Fruit fly (Drosophila melanogaster) whole organism, wandering third instar larva: Measurements from ENCODE around the gene S-Lap3.

ENCODE experiments used
- dl ChIP-seq, 2 experiments: fragments of 175-275, 200-275 bp in 1 of 2; fragments of 200-275 bp in 1 of 2; sonication (Bioruptor generic); optimal IDR thresholded peaks; lab custom pipeline; 2018; ENCODE audit warnings: mild to moderate bottlenecking in 2 of 2, missing biosample characterization in 2 of 2, missing genetic modification characterization in 2 of 2, moderate library complexity in 2 of 2; ENCODE audit not compliant: partially characterized antibody in 2 of 2, insufficient read depth in 1 of 2
- fru ChIP-seq: fragments of 200-800 bp; sonication (Bioruptor generic); optimal IDR thresholded peaks from 3 replicates; lab custom pipeline; 2016; ENCODE audit warnings: missing biosample characterization, mild to moderate bottlenecking, missing genetic modification characterization
- h ChIP-seq: fragments of 200-800 bp; sonication (Bioruptor generic); optimal IDR thresholded peaks from 3 replicates; lab custom pipeline; 2016; ENCODE audit warnings: missing biosample characterization, mild to moderate bottlenecking, missing genetic modification characterization

DNA sequence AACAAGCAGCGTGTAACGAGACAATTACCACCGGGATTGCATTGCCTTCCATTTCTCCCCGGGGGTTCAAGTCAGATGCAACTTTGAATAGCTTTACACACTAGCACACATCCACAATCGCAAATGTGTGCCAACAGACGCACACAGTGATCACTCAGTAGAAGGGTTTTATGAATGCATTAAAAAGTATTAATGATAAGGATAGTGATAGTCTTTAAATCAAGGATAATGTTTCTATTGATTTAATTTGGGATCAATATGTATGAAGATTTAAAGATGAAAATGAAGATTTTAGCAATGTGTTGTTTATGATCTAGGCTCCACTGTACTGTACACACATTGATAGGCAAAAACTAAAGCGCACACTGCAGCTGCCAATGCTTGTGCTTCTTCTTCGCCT, 39.6 kb downstream of the S-Lap3 start:
- TF ChIP-seq h (GFP tag; lab: Kevin White, UChicago) = no peak
- TF ChIP-seq dl (GFP tag; optimal IDR thresholded peaks at IDR 0.05; lab: Kevin White, UChicago; ENCODE audit: insufficient read depth in 1 of 2, partially characterized antibody in 2 of 2) = no peak
- TF ChIP-seq fru (GFP tag; lab: Kevin White, UChicago) = no peak
